Fruit fly (Drosophila melanogaster) whole organism: Measurements from ENCODE around the gene CG9213.

ENCODE experiments used
- Dll ChIP-seq: fragments of >200 bp; optimal IDR thresholded peaks from 2 replicates; lab custom pipeline; 2017
- EcR ChIP-seq, 2 experiments: fragments of >200 bp; optimal IDR thresholded peaks; 2 replicates each; lab custom pipeline; 2017; ENCODE audit warnings: missing biosample characterization in 2 of 2, missing genetic modification characterization in 2 of 2, missing genetic modification reagents in 2 of 2
- usp ChIP-seq: fragments of >200 bp; optimal IDR thresholded peaks from 2 replicates; lab custom pipeline; 2017; ENCODE audit warnings: missing biosample characterization, missing genetic modification characterization, mixed read lengths

DNA sequence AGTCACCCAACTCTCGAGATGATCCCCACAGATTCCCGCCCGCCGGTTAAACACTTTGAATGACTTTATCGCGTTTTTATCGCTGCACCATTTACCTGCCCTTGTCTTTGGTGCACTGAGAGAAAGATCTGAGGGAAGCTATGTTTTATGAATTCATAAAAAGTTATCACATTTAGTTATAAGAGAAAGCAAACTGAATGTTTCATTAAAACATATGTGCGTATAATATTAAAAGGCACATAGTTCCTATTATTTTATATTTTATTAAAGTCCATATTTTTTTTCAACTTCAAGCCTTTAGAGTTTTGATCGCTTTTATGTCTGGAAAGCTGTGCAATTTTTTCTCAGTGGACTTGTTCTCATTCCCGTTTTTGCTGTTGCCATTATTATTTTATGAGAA lies 44.0 kb downstream of the CG9213 start:
- no peak for TF ChIP-seq Dll (lab: Kevin White, UChicago)
- TF ChIP-seq EcR (GFP tag; optimal IDR thresholded peaks at IDR 0.05; lab: Kevin White, UChicago) = no peak
- no peak for TF ChIP-seq usp (GFP tag; lab: Kevin White, UChicago)
